Fruit fly (Drosophila melanogaster): ENCODE results near the gene CG13907.
A peak's percentile ranks its signal among the peaks of the same experiment; 100 is the strongest.

CG13907 gene

DNA sequence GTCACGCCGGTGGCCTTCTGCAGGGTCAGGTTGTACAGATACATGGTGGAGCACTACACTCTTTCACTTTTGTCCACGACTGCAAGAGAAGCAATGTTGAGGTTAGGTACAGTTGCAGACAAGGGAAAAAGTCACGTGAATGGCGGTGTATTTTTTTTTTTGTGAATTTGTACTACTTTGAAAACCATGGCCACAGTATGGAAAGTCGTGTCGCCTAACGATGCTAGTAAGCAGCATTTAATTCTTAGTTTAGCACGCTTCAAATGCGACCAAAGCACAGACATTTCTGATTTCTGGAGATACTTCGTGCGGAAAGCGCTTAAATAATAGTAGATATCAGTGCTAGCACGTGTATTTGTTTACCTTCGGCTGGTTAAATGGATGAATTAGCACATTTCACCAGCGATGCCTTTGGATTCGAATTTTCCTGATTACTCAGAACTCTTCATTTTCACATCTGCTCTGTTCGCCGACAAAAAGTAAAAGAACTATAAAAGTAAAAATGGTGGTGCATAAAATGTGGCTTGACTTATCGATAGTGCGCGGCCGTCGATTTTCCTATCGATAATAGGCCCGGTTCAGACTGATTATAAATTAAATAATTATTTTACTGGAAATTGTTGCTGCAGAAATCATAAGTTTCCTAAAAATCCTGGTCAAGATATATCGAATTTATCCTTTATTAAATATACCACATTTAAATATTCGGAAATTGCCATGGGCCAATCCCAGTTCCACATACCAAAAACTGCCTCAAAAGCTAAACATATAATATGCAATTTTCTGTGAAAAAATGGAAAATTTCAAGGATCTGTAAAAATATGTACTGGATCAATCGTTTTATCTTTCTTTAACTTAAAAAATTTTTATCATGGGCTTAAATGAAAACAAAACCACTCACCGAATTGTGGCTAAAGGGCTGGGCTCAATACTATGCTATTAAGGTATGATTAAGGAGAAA lies 48.6 kb downstream of the CG13907 start, which contains the start of gene Sf3b3 (continued):
- TF ChIP-seq Stat92E (GFP tag; optimal IDR thresholded peaks at IDR 0.05), result peak in 1 of 3 experiments; percentile 59
- TF ChIP-seq dysf (GFP tag; IDR thresholded peaks at IDR 0.05), result 0 out of 3 replicates have a peak, but pooled peaks have one; percentile 33
- peak; percentile 49 for TF ChIP-seq pzg (GFP tag; optimal IDR thresholded peaks at IDR 0.05)
- peak; percentile 19; the same call in 1 of the 2 replicates for TF ChIP-seq CG14667 (GFP tag; IDR thresholded peaks at IDR 0.05)
- no peak for TF ChIP-seq fd3F (GFP tag; optimal IDR thresholded peaks at IDR 0.05)
- peak; percentile 62; the same call in 1 of the 3 replicates for TF ChIP-seq mld (GFP tag; IDR thresholded peaks at IDR 0.05; ENCODE audit: partially characterized antibody)
- 0 out of 3 replicates have a peak, but pooled peaks have one; percentile 3 for TF ChIP-seq CG11456 (GFP tag; IDR thresholded peaks at IDR 0.05)
- no peak for TF ChIP-seq CG6854 (GFP tag; optimal IDR thresholded peaks at IDR 0.05)
- no peak for TF ChIP-seq CG5180 (GFP tag; optimal IDR thresholded peaks at IDR 0.05)
- TF ChIP-seq zfh2 (GFP tag; optimal IDR thresholded peaks at IDR 0.05), result no peak
- TF ChIP-seq Taf1 (GFP tag; IDR thresholded peaks at IDR 0.05), result no peak
- peak; percentile 41; the same call in 1 of the 3 replicates for TF ChIP-seq ci (GFP tag; IDR thresholded peaks at IDR 0.05)
- TF ChIP-seq CG10267 (tag; optimal IDR thresholded peaks at IDR 0.05), result no peak
- 0 out of 3 replicates have a peak, but pooled peaks have one; percentile 41 for TF ChIP-seq zfh1 (GFP tag; IDR thresholded peaks at IDR 0.05)
- TF ChIP-seq HLH3B (GFP tag; IDR thresholded peaks at IDR 0.05), result peak; percentile 36; the same call in 1 of the 2 replicates
- peak; percentile 22; the same call in 1 of the 3 replicates for TF ChIP-seq CG7357 (GFP tag; IDR thresholded peaks at IDR 0.05)
- 0 out of 2 replicates have a peak, but pooled peaks have one; percentile 34 for TF ChIP-seq CG6272 (GFP tag; IDR thresholded peaks at IDR 0.05)
- TF ChIP-seq prd (optimal IDR thresholded peaks at IDR 0.05), result no peak
- TF ChIP-seq prd (GFP tag; IDR thresholded peaks at IDR 0.05), result peak; percentile 55
- peak; percentile 68 for TF ChIP-seq nom (GFP tag; optimal IDR thresholded peaks at IDR 0.05)
